Fruit fly (Drosophila melanogaster): ENCODE data around the gene CG4318.

The CG4318 gene

DNA sequence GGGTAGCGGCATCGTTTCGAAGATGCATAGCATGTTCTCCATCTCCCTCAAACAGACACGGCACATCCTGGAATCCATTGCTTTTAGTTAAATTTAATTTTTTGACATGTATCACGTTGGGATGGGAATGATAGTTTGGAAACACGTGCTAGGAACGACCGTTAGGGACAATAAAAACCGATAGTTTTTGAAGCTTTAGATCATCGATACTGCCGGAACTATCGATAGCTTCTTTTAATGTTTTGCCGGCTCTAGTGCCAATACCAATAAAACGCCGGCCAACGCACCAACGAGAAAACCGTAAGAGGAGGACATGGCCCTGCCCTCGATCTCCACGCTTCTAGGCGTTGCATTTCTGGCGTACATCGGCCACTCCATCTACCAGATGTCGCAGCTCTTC, at the start of gene CG4318, which contains the start of gene CG4332 (continued):
- no peak for TF ChIP-seq Hr3 (GFP tag; optimal IDR thresholded peaks at IDR 0.05)
- TF ChIP-seq chinmo (GFP tag; IDR thresholded peaks at IDR 0.05; ENCODE audit: partially characterized antibody), result peak; percentile 85; the same call in 1 of the 4 replicates
- peak; percentile 59 for TF ChIP-seq CG7928 (GFP tag; optimal IDR thresholded peaks at IDR 0.05)
- TF ChIP-seq dpn (GFP tag; optimal IDR thresholded peaks at IDR 0.05), result no peak
- peak; percentile 90 for TF ChIP-seq CG6791 (GFP tag; IDR thresholded peaks at IDR 0.05; ENCODE audit: partially characterized antibody)
- TF ChIP-seq Lpt (GFP tag; optimal IDR thresholded peaks at IDR 0.05), result no peak
- TF ChIP-seq nerfin-2 (GFP tag; IDR thresholded peaks at IDR 0.05; ENCODE audit: partially characterized antibody), result peak; percentile 72
- no peak for TF ChIP-seq p53 (GFP tag; optimal IDR thresholded peaks at IDR 0.05)
- no peak for TF ChIP-seq insv (GFP tag; optimal IDR thresholded peaks at IDR 0.05)
- no peak for TF ChIP-seq C15 (GFP tag; IDR thresholded peaks at IDR 0.05)
- TF ChIP-seq CG8359 (GFP tag; optimal IDR thresholded peaks at IDR 0.05; ENCODE audit: borderline replicate concordance), result no peak
- TF ChIP-seq twi (tag; optimal IDR thresholded peaks at IDR 0.05), result no peak
- TF ChIP-seq CG1603 (tag; optimal IDR thresholded peaks at IDR 0.05), result no peak
- no peak for TF ChIP-seq Antp (GFP tag; optimal IDR thresholded peaks at IDR 0.05)
- peak; percentile 59 for TF ChIP-seq stwl (tag; optimal IDR thresholded peaks at IDR 0.05)
- no peak for TF ChIP-seq CG32532 (GFP tag; IDR thresholded peaks at IDR 0.05)
- no peak for TF ChIP-seq wdn (GFP tag; IDR thresholded peaks at IDR 0.05)
- no peak for TF ChIP-seq CG12155 (GFP tag; optimal IDR thresholded peaks at IDR 0.05)
- TF ChIP-seq CG7556 (GFP tag; optimal IDR thresholded peaks at IDR 0.05), result no peak
- TF ChIP-seq CG34224 (GFP tag; IDR thresholded peaks at IDR 0.05; ENCODE audit: partially characterized antibody), result peak; percentile 87
- TF ChIP-seq Xrp1 (GFP tag; IDR thresholded peaks at IDR 0.05), result no peak
- peak; percentile 79 for TF ChIP-seq BEAF-32 (GFP tag; optimal IDR thresholded peaks at IDR 0.05)
- peak; percentile 79 for TF ChIP-seq ato (GFP tag; IDR thresholded peaks at IDR 0.05; ENCODE audit: partially characterized antibody)
- no peak for TF ChIP-seq ab (GFP tag; optimal IDR thresholded peaks at IDR 0.05)
- TF ChIP-seq CG10462 (GFP tag; optimal IDR thresholded peaks at IDR 0.05), result no peak
- peak; percentile 84 for TF ChIP-seq knrl (GFP tag; IDR thresholded peaks at IDR 0.05; ENCODE audit: partially characterized antibody)
- TF ChIP-seq ranshi (GFP tag; IDR thresholded peaks at IDR 0.05), result no peak
- no peak for TF ChIP-seq HHEX (GFP tag; optimal IDR thresholded peaks at IDR 0.05)
- TF ChIP-seq her (GFP tag; optimal IDR thresholded peaks at IDR 0.05), result no peak
- no peak for TF ChIP-seq Fer2 (tag; optimal IDR thresholded peaks at IDR 0.05)
- 0 out of 2 replicates have a peak, but pooled peaks have one; percentile 14 for TF ChIP-seq slbo (GFP tag; IDR thresholded peaks at IDR 0.05)
- TF ChIP-seq sna (GFP tag; IDR thresholded peaks at IDR 0.05; ENCODE audit: partially characterized antibody), result peak; percentile 88
- TF ChIP-seq CG8944 (GFP tag; optimal IDR thresholded peaks at IDR 0.05), result no peak
- TF ChIP-seq inv (GFP tag; IDR thresholded peaks at IDR 0.05; ENCODE audit: partially characterized antibody), result peak; percentile 79
- no peak for TF ChIP-seq CG14965 (GFP tag; optimal IDR thresholded peaks at IDR 0.05; ENCODE audit: borderline replicate concordance)
- TF ChIP-seq usp (GFP tag; optimal IDR thresholded peaks at IDR 0.05), result no peak
- TF ChIP-seq Scr (GFP tag; IDR thresholded peaks at IDR 0.05; ENCODE audit: partially characterized antibody), result peak; percentile 87
- TF ChIP-seq CG18619 (GFP tag; optimal IDR thresholded peaks at IDR 0.05), result no peak
- no peak for TF ChIP-seq CG2202 (tag; optimal IDR thresholded peaks at IDR 0.05)
- TF ChIP-seq CG34422 (GFP tag; IDR thresholded peaks at IDR 0.05), result peak; percentile 45; the same call in 1 of the 3 replicates
- no peak for TF ChIP-seq org-1 (GFP tag; optimal IDR thresholded peaks at IDR 0.05)
- peak; percentile 48 for TF ChIP-seq MESR4 (GFP tag; optimal IDR thresholded peaks at IDR 0.05)
- TF ChIP-seq crp (GFP tag; optimal IDR thresholded peaks at IDR 0.05), result no peak
- peak; percentile 2 for TF ChIP-seq CG4617 (GFP tag; optimal IDR thresholded peaks at IDR 0.05; ENCODE audit: borderline replicate concordance)
- no peak for TF ChIP-seq seq (GFP tag; IDR thresholded peaks at IDR 0.05)
- no peak for TF ChIP-seq Poxn (GFP tag; IDR thresholded peaks at IDR 0.05)
- no peak for TF ChIP-seq NC2β (GFP tag; optimal IDR thresholded peaks at IDR 0.05)
- TF ChIP-seq zfh2 (GFP tag; optimal IDR thresholded peaks at IDR 0.05), result no peak
- TF ChIP-seq bowl (GFP tag; IDR thresholded peaks at IDR 0.05), result no peak
- TF ChIP-seq pita (GFP tag; optimal IDR thresholded peaks at IDR 0.05), result no peak
